Worm (Caenorhabditis elegans) whole organism, L4 larva: ENCODE data around the gene nhr-111.

ENCODE experiments used
- D1046.2 ChIP-seq: fragments of 200-800 bp; sonication (Bioruptor generic); IDR thresholded peaks from 2 replicates; pipeline ENCODE4 v1.3.6; 2022; ENCODE audit warnings: missing genetic modification characterization, missing compliant biosample characterization
- F26F4.8 ChIP-seq: fragments of 200-800 bp; sonication (Bioruptor generic); conservative IDR thresholded peaks from 2 replicates; pipeline ENCODE4 v1.3.6; 2022; ENCODE audit warnings: missing genetic modification characterization, missing compliant biosample characterization
- Y5F2A.4 ChIP-seq: fragments of 200-800 bp; sonication (Bioruptor generic); optimal IDR thresholded peaks from 2 replicates; lab custom pipeline; 2018; ENCODE audit warnings: mild to moderate bottlenecking, missing genetic modification characterization, missing compliant biosample characterization
- ZK337.2 ChIP-seq: fragments of 200-800 bp; sonication (Bioruptor generic); IDR thresholded peaks from 2 replicates; pipeline ENCODE4 v1.3.6; 2022; ENCODE audit warnings: missing genetic modification reagents, missing genetic modification characterization, missing compliant biosample characterization
- aha-1 ChIP-seq: fragments of 150-350 bp; peaks from one replicate; lab custom pipeline; 2014; ENCODE audit warnings: missing biosample characterization, missing genetic modification characterization
- ceh-20 ChIP-seq: fragments of 200-800 bp; sonication (Bioruptor generic); IDR thresholded peaks from 2 replicates; pipeline ENCODE4 v1.3.6; 2022; ENCODE audit warnings: missing genetic modification reagents, missing genetic modification characterization, missing compliant biosample characterization
- ceh-28 ChIP-seq: fragments of 150-350 bp; optimal IDR thresholded peaks from 2 replicates; lab custom pipeline; 2014; ENCODE audit warnings: missing biosample characterization, missing genetic modification reagents, missing genetic modification characterization
- ceh-44 ChIP-seq: fragments of 200-800 bp; sonication (Bioruptor generic); IDR thresholded peaks from 2 replicates; pipeline ENCODE4 v1.3.6; 2022; ENCODE audit warnings: missing genetic modification reagents, missing genetic modification characterization, missing compliant biosample characterization
- ceh-82 ChIP-seq: sonication (generic microtip); optimal IDR thresholded peaks from 2 replicates; lab custom pipeline; 2017; ENCODE audit warnings: missing biosample characterization, missing genetic modification characterization
- daf-12 ChIP-seq: fragments of 150-350 bp; optimal IDR thresholded peaks from 2 replicates; lab custom pipeline; 2014; ENCODE audit warnings: missing biosample characterization, missing genetic modification reagents, missing genetic modification characterization
- daf-16 ChIP-seq, 3 experiments: sonication (generic microtip); optimal IDR thresholded peaks; 2 replicates each; lab custom pipeline; 2016 to 2017; ENCODE audit warnings: missing genetic modification characterization in 3 of 3, missing genetic modification reagents in 3 of 3, mild to moderate bottlenecking in 2 of 3, missing compliant biosample characterization in 2 of 3, missing biosample characterization in 1 of 3, moderate library complexity in 1 of 3
- daf-19 ChIP-seq: fragments of 200-800 bp; sonication (Bioruptor generic); conservative IDR thresholded peaks from 2 replicates; pipeline ENCODE4 v1.3.6; 2022; ENCODE audit warnings: missing genetic modification characterization, missing compliant biosample characterization
- duxl-1 ChIP-seq: sonication (generic microtip); optimal IDR thresholded peaks from 2 replicates; lab custom pipeline; 2016; ENCODE audit warnings: mild to moderate bottlenecking, missing genetic modification characterization, moderate library complexity, missing compliant biosample characterization; ENCODE audit not compliant: poor library complexity
- egl-43 ChIP-seq: fragments of 200-800 bp; sonication (Bioruptor generic); IDR thresholded peaks from 2 replicates; pipeline ENCODE4 v1.3.6; 2022; ENCODE audit warnings: missing genetic modification reagents, missing genetic modification characterization, missing compliant biosample characterization
- lin-1 ChIP-seq: fragments of 200-800 bp; sonication (Bioruptor generic); IDR thresholded peaks from 2 replicates; pipeline ENCODE4 v1.3.6; 2022; ENCODE audit warnings: missing genetic modification reagents, missing genetic modification characterization, missing compliant biosample characterization
- lir-3 ChIP-seq: sonication (generic microtip); optimal IDR thresholded peaks from 2 replicates; lab custom pipeline; 2016; ENCODE audit warnings: mild to moderate bottlenecking, missing genetic modification characterization, missing compliant biosample characterization
- madf-5 ChIP-seq, 2 experiments: fragments of 200-800 bp; sonication (Bioruptor generic); IDR thresholded peaks; 2 replicates each; pipeline ENCODE4 v1.3.6; 2022; ENCODE audit warnings: missing compliant biosample characterization in 2 of 2, missing genetic modification characterization in 2 of 2
- mep-1 ChIP-seq: fragments of 150-350 bp; sonication (generic microtip); optimal IDR thresholded peaks from 3 replicates; lab custom pipeline; 2014; ENCODE audit warnings: missing biosample characterization, missing genetic modification characterization
- nhr-28 ChIP-seq: fragments of 150-350 bp; optimal IDR thresholded peaks from 2 replicates; lab custom pipeline; 2014; ENCODE audit warnings: missing biosample characterization, missing genetic modification characterization
- nhr-6 ChIP-seq: fragments of 150-350 bp; optimal IDR thresholded peaks from 2 replicates; lab custom pipeline; 2014; ENCODE audit warnings: missing biosample characterization, missing genetic modification characterization
- nhr-77 ChIP-seq: fragments of 150-350 bp; optimal IDR thresholded peaks from 2 replicates; lab custom pipeline; 2014; ENCODE audit warnings: missing biosample characterization, missing genetic modification characterization
- pha-4 ChIP-seq, 2 experiments: fragments of 150-350 bp in 1 of 2; fragments of 200-800 bp in 1 of 2; sonication (Bioruptor generic) in 1 of 2; IDR thresholded peaks in 1 of 2; optimal IDR thresholded peaks in 1 of 2; 2 replicates each; pipeline versions ENCODE4 v1.3.6 to Lab custom; 2014 to 2022; ENCODE audit warnings: missing genetic modification characterization in 2 of 2, missing genetic modification reagents in 2 of 2, missing biosample characterization in 1 of 2, missing compliant biosample characterization in 1 of 2
- pqm-1 ChIP-seq: sonication (generic microtip); optimal IDR thresholded peaks from 2 replicates; lab custom pipeline; 2017; ENCODE audit warnings: missing biosample characterization, missing genetic modification characterization
- saeg-2 ChIP-seq: fragments of 200-800 bp; sonication (Bioruptor generic); IDR thresholded peaks from 2 replicates; pipeline ENCODE4 v1.3.6; 2022; ENCODE audit warnings: missing genetic modification reagents, missing genetic modification characterization, missing compliant biosample characterization
- spr-1 ChIP-seq: sonication (generic microtip); optimal IDR thresholded peaks from 2 replicates; lab custom pipeline; 2016; ENCODE audit warnings: mild to moderate bottlenecking, missing genetic modification characterization, missing compliant biosample characterization
- spr-3 ChIP-seq: fragments of 200-800 bp; sonication (Bioruptor generic); optimal IDR thresholded peaks from 2 replicates; lab custom pipeline; 2018; ENCODE audit warnings: mild to moderate bottlenecking, missing genetic modification characterization, missing compliant biosample characterization
- tag-97 ChIP-seq: fragments of 200-800 bp; sonication (Bioruptor generic); IDR thresholded peaks from 2 replicates; pipeline ENCODE4 v1.3.6; 2022; ENCODE audit warnings: missing genetic modification characterization, missing compliant biosample characterization
- unc-130 ChIP-seq: sonication (generic microtip); optimal IDR thresholded peaks from 2 replicates; lab custom pipeline; 2016; ENCODE audit warnings: missing genetic modification reagents, missing genetic modification characterization, missing compliant biosample characterization
- zfp-3 ChIP-seq: fragments of 200-800 bp; sonication (Bioruptor generic); conservative IDR thresholded peaks from 2 replicates; pipeline ENCODE4 v1.3.6; 2022; ENCODE audit warnings: missing genetic modification reagents, missing genetic modification characterization, missing compliant biosample characterization
- zip-2 ChIP-seq: fragments of 150-350 bp; optimal IDR thresholded peaks from 2 replicates; lab custom pipeline; 2014; ENCODE audit warnings: missing biosample characterization, missing genetic modification characterization
- ztf-7 ChIP-seq: fragments of 150-350 bp; optimal IDR thresholded peaks from 2 replicates; lab custom pipeline; 2014; ENCODE audit warnings: missing biosample characterization, missing genetic modification characterization

Gene nhr-111

ce11 chrV:16163719-16164118 is 39.1 kb upstream of the nhr-111 start, which contains the start of gene F10A3.12 (continued):
- TF ChIP-seq ceh-44 (GFP tag; lab: Robert Waterston, UW) = no peak
- TF ChIP-seq saeg-2 (GFP tag; lab: Robert Waterston, UW) = no peak
- no peak for TF ChIP-seq nhr-6 (tag; lab: Kevin White, UChicago)
- no peak for TF ChIP-seq tag-97 (GFP tag; lab: Robert Waterston, UW)
- TF ChIP-seq, all 104 proteins: peak for 0

ce11 chrV:16162124-16162735 is 37.6 kb upstream of the nhr-111 start, which contains the start of the genes str-109 and F10A3.11:
TSS of gene str-109 (minus strand) at chrV:16162224.
TSS of gene F10A3.11 (plus strand) at chrV:16162685.
- no peak for TF ChIP-seq spr-3
- TF ChIP-seq F26F4.8 = no peak
- no peak for TF ChIP-seq zfp-3 (GFP tag; lab: Robert Waterston, UW)
- no peak for TF ChIP-seq lin-1 (GFP tag; lab: Robert Waterston, UW)
- no peak for TF ChIP-seq pqm-1 (tag; lab: Kevin White, UChicago)
- no peak for TF ChIP-seq pha-4 (GFP tag; IDR thresholded peaks at IDR 0.05; lab: Robert Waterston, UW)
- no peak for TF ChIP-seq pha-4 (tag; optimal IDR thresholded peaks at IDR 0.05; lab: Kevin White, UChicago)
- TF ChIP-seq ceh-82 (tag; lab: Kevin White, UChicago) = no peak
- TF ChIP-seq unc-130 (GFP tag; lab: Kevin White, UChicago) = no peak
- TF ChIP-seq egl-43 (GFP tag; lab: Robert Waterston, UW) = no peak
- no peak for TF ChIP-seq tag-97 (GFP tag; lab: Robert Waterston, UW)
- TF ChIP-seq madf-5 (GFP tag; IDR thresholded peaks at IDR 0.05; lab: Robert Waterston, UW) = no peak
- TF ChIP-seq daf-16 (GFP tag; optimal IDR thresholded peaks at IDR 0.05; lab: Kevin White, UChicago) = no peak
- no peak for TF ChIP-seq daf-16 (tag; optimal IDR thresholded peaks at IDR 0.05; lab: Kevin White, UChicago)
- no peak for TF ChIP-seq saeg-2 (GFP tag; lab: Robert Waterston, UW)
- TF ChIP-seq ZK337.2 (GFP tag; lab: Robert Waterston, UW) = no peak
- TF ChIP-seq spr-1 (tag; lab: Kevin White, UChicago) = no peak
- TF ChIP-seq D1046.2 (GFP tag; lab: Robert Waterston, UW) = no peak

- TF ChIP-seq pha-4 (GFP tag; IDR thresholded peaks at IDR 0.05; lab: Robert Waterston, UW) = no peak
- TF ChIP-seq pha-4 (tag; optimal IDR thresholded peaks at IDR 0.05; lab: Kevin White, UChicago) = peak; percentile 19
- peak; percentile 22 for TF ChIP-seq pqm-1 (tag; lab: Kevin White, UChicago)
- peak; percentile 30 for TF ChIP-seq ztf-7 (tag; lab: Kevin White, UChicago)
- no peak for TF ChIP-seq ceh-28 (tag; lab: Kevin White, UChicago)
- TF ChIP-seq aha-1 (tag; lab: Kevin White, UChicago) = peak; percentile 46
- TF ChIP-seq daf-16 (GFP tag; optimal IDR thresholded peaks at IDR 0.05; lab: Kevin White, UChicago) = no peak
- TF ChIP-seq daf-16 (tag; optimal IDR thresholded peaks at IDR 0.05; lab: Kevin White, UChicago) = peak; percentile 73
- no peak for TF ChIP-seq mep-1 (tag; lab: Kevin White, UChicago)
- TF ChIP-seq nhr-77 (tag; lab: Kevin White, UChicago) = peak; percentile 47
- peak; percentile 90 for TF ChIP-seq zip-2 (tag; lab: Kevin White, UChicago)
- TF ChIP-seq nhr-28 (tag; lab: Kevin White, UChicago) = peak; percentile 37
These were observed 35.4 kb upstream of the nhr-111 start for ce11 chrV:16160087-16160486.

ce11 chrV:16159594-16159993 is 35.0 kb upstream of the nhr-111 start, which contains the start of gene F10A3.17:
TSS of gene F10A3.17 (minus strand) at chrV:16159694.
- no peak for TF ChIP-seq duxl-1 (tag; lab: Kevin White, UChicago)
- TF ChIP-seq lir-3 = no peak
- TF ChIP-seq D1046.2 (GFP tag; lab: Robert Waterston, UW) = no peak
- TF ChIP-seq daf-12 (tag; lab: Kevin White, UChicago) = no peak
- no peak for TF ChIP-seq ceh-20
- no peak for TF ChIP-seq ceh-82 (tag; lab: Kevin White, UChicago)
- TF ChIP-seq Y5F2A.4 (GFP tag; lab: Kevin White, UChicago) = no peak
- TF ChIP-seq ZK337.2 (GFP tag; lab: Robert Waterston, UW) = no peak
- no peak for TF ChIP-seq tag-97 (GFP tag; lab: Robert Waterston, UW)
- no peak for TF ChIP-seq daf-19 (GFP tag; lab: Robert Waterston, UW)
- TF ChIP-seq, all 104 proteins: peak for 0
